Worm (Caenorhabditis elegans): ENCODE results near the gene D2045.7.

D2045.7 gene

DNA sequence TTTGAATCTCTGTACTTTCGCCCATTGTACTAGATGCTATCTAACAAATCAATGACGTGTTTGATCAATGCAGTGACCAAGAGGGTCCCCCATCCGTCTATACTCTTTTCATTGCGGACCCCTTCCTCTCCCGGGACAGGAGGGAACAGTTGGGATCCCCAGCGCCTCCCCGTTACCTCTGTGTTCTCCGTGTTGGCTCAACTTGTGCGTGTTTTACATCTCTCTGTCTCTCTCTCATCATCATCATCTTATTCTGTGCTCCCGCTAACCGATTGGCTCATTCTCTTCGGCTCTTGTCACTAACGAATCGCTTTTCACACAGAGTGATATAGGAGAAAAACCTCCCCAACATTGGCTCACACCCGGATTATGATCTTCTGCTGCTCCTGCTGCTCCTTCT lies 41.2 kb downstream of the D2045.7 start, which contains the start of gene unc-49:
TSS of gene unc-49 (plus strand) at position 240 of the 400 bp plus-strand sequence.
- TF ChIP-seq unc-98 (GFP tag; IDR thresholded peaks at IDR 0.05) (no peak), alr-1 (tag; optimal IDR thresholded peaks at IDR 0.05; ENCODE audit: borderline replicate concordance) (no peak), nhr-11 (tag; optimal IDR thresholded peaks at IDR 0.05) (no peak), C16A3.4 (tag; optimal IDR thresholded peaks at IDR 0.05) (no peak), lin-15B (tag; optimal IDR thresholded peaks at IDR 0.05) (no peak), tlp-1 (tag; optimal IDR thresholded peaks at IDR 0.05) (no peak), lir-3 (tag; optimal IDR thresholded peaks at IDR 0.05; ENCODE audit: poor library complexity) (no peak), ama-1 (optimal IDR thresholded peaks at IDR 0.05) (no peak), C34B4.2 (tag; optimal IDR thresholded peaks at IDR 0.05) (no peak), ets-5 (GFP tag; IDR thresholded peaks at IDR 0.05) (no peak), nhr-90 (tag; optimal IDR thresholded peaks at IDR 0.05; ENCODE audit: poor library complexity) (no peak), lin-14 (GFP tag; optimal IDR thresholded peaks at IDR 0.05) (peak; percentile 73), nhr-20 (tag; optimal IDR thresholded peaks at IDR 0.05) (peak; percentile 1), nhr-237 (tag; optimal IDR thresholded peaks at IDR 0.05) (no peak), nhr-71 (tag; optimal IDR thresholded peaks at IDR 0.05) (peak; percentile 28), ztf-11 (tag; optimal IDR thresholded peaks at IDR 0.05) (no peak), unc-62 (GFP tag; optimal IDR thresholded peaks at IDR 0.05) (no peak), swsn-7 (tag; optimal IDR thresholded peaks at IDR 0.05) (no peak), jun-1 (tag; optimal IDR thresholded peaks at IDR 0.05) (no peak), rnt-1 (tag; optimal IDR thresholded peaks at IDR 0.05) (peak; percentile 34), tbx-2 (tag; optimal IDR thresholded peaks at IDR 0.05) (no peak), lin-13 (GFP tag; optimal IDR thresholded peaks at IDR 0.05) (no peak), snu-23 (GFP tag; optimal IDR thresholded peaks at IDR 0.05) (peak; percentile 18), skn-1 (tag; optimal IDR thresholded peaks at IDR 0.05) (no peak), lsy-2 (tag; optimal IDR thresholded peaks at IDR 0.05) (no peak)

ce11 chrIII:10521219-10521618 lies 41.9 kb downstream of the D2045.7 start:
- no peak for TF ChIP-seq efl-1 (optimal IDR thresholded peaks at IDR 0.05)
- TF ChIP-seq efl-1 (GFP tag; optimal IDR thresholded peaks at IDR 0.05 in 1 of 2) = no peak
- no peak for TF ChIP-seq tbx-2 (tag; optimal IDR thresholded peaks at IDR 0.05)
- no peak for TF ChIP-seq lsy-2 (tag; optimal IDR thresholded peaks at IDR 0.05)
- TF ChIP-seq pag-3 (tag; optimal IDR thresholded peaks at IDR 0.05; ENCODE audit: borderline replicate concordance, insufficient read depth) = no peak
- TF ChIP-seq mab-9 (GFP tag; IDR thresholded peaks at IDR 0.05) = no peak
- no peak for TF ChIP-seq fkh-4 (tag; optimal IDR thresholded peaks at IDR 0.05; ENCODE audit: borderline replicate concordance)

ce11 chrIII:10523025-10523424 lies 43.7 kb downstream of the D2045.7 start:
- TF ChIP-seq nhr-237 (tag; optimal IDR thresholded peaks at IDR 0.05) (no peak), ceh-8 (GFP tag; optimal IDR thresholded peaks at IDR 0.05) (no peak), egl-13 (tag; optimal IDR thresholded peaks at IDR 0.05) (no peak), nhr-12 (tag; optimal IDR thresholded peaks at IDR 0.05) (no peak), F16B12.6 (tag; optimal IDR thresholded peaks at IDR 0.05) (no peak), zag-1 (tag; optimal IDR thresholded peaks at IDR 0.05) (no peak)

DNA sequence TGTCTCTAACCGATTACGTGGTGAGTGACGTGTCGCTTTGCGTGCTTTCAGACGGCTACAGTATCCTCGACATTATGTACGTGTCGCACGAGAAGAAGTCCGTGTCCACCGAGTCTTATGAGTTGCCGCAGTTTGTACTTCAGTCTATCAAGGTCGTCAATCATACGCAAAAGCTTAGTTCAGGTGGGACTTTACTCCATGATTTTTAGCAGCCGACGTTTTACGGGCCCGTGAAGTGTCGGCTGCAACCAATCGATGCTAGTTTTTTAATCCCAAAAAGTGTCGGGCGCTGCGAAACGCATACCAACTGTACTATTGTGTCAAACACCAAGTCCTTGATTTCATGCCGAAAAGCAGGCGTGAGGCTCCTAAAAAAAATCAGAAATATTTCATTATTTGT lies 45.5 kb downstream of the D2045.7 start:
- TF ChIP-seq mdl-1 (tag; optimal IDR thresholded peaks at IDR 0.05) = no peak
- TF ChIP-seq hlh-4 (tag; optimal IDR thresholded peaks at IDR 0.05) = no peak
- no peak for TF ChIP-seq F16B12.6 (tag; optimal IDR thresholded peaks at IDR 0.05)
- no peak for TF ChIP-seq lir-3 (tag; optimal IDR thresholded peaks at IDR 0.05; ENCODE audit: poor library complexity)
- TF ChIP-seq snu-23 (GFP tag; optimal IDR thresholded peaks at IDR 0.05) = no peak

Data from whole organism, L1 larva.